Worm (Caenorhabditis elegans): ENCODE measurements around the gene T05C12.11.

- no peak for TF ChIP-seq W03F9.2 (tag; optimal IDR thresholded peaks at IDR 0.05)
- no peak for TF ChIP-seq dao-5 (tag; optimal IDR thresholded peaks at IDR 0.05)
These were observed 29.1 kb downstream of the T05C12.11 start for ce11 chrII:8141135-8141534.
